Worm (Caenorhabditis elegans) whole organism, young adult: ENCODE results near the gene ssu-1.

Experiments used
- B0035.1 ChIP-seq: sonication (generic microtip); optimal IDR thresholded peaks from 2 replicates; lab custom pipeline; 2016; ENCODE audit warnings: missing genetic modification characterization, mild to moderate bottlenecking, missing compliant biosample characterization, missing genotype, missing genetic modification reagents
- B0336.3 ChIP-seq: fragments of 200-800 bp; sonication (Bioruptor generic); IDR thresholded peaks from 2 replicates; pipeline ENCODE4 v1.3.6; 2022; ENCODE audit warnings: missing genetic modification characterization, missing compliant biosample characterization
- C17E4.6 ChIP-seq: fragments of 200-800 bp; sonication (Bioruptor generic); IDR thresholded peaks from 2 replicates; pipeline ENCODE4 v1.3.6; 2022; ENCODE audit warnings: missing genetic modification reagents, missing genetic modification characterization, missing compliant biosample characterization
- D2030.7 ChIP-seq: fragments of 200-800 bp; sonication (Bioruptor generic); IDR thresholded peaks from 2 replicates; pipeline ENCODE4 v1.3.6; 2022; ENCODE audit warnings: missing genetic modification reagents, missing genetic modification characterization, missing compliant biosample characterization
- F37B4.10 ChIP-seq: fragments of 200-800 bp; sonication (Bioruptor generic); IDR thresholded peaks from 2 replicates; pipeline ENCODE4 v1.3.6; 2022; ENCODE audit warnings: missing genetic modification characterization, missing compliant biosample characterization
- F49E8.2 ChIP-seq: sonication (generic microtip); optimal IDR thresholded peaks from 3 replicates; lab custom pipeline; 2017; ENCODE audit warnings: missing genetic modification characterization, mild to moderate bottlenecking, missing compliant biosample characterization, antibody characterized with exemption, moderate library complexity; ENCODE audit not compliant: insufficient read depth
- F57C9.4 ChIP-seq: sonication (generic microtip); optimal IDR thresholded peaks from 2 replicates; lab custom pipeline; 2017; ENCODE audit warnings: mild to moderate bottlenecking, missing genetic modification characterization, missing compliant biosample characterization
- T07F8.4 ChIP-seq: sonication (generic microtip); optimal IDR thresholded peaks from 2 replicates; lab custom pipeline; 2016; ENCODE audit warnings: mild to moderate bottlenecking, missing genetic modification characterization, moderate library complexity, missing compliant biosample characterization
- Y56A3A.18 ChIP-seq: fragments of 200-800 bp; sonication (Bioruptor generic); IDR thresholded peaks from 2 replicates; pipeline ENCODE4 v1.3.6; 2022; ENCODE audit warnings: missing genetic modification reagents, missing genetic modification characterization, missing compliant biosample characterization
- Y95B8A.8 ChIP-seq: fragments of 200-800 bp; sonication (Bioruptor generic); IDR thresholded peaks from 2 replicates; pipeline ENCODE4 v1.3.6; 2022; ENCODE audit warnings: missing genetic modification reagents, missing genetic modification characterization, missing compliant biosample characterization
- akir-1 ChIP-seq: fragments of 200-800 bp; sonication (Bioruptor generic); optimal IDR thresholded peaks from 2 replicates; lab custom pipeline; 2018; ENCODE audit warnings: mild to moderate bottlenecking, missing genetic modification characterization, moderate library complexity, missing compliant biosample characterization
- atf-7 ChIP-seq: sonication (generic microtip); optimal IDR thresholded peaks from 2 replicates; lab custom pipeline; 2017; ENCODE audit warnings: mild to moderate bottlenecking, missing genetic modification characterization, missing compliant biosample characterization
- bed-2 ChIP-seq: fragments of 200-800 bp; sonication (Bioruptor generic); IDR thresholded peaks from 2 replicates; pipeline ENCODE4 v1.3.6; 2022; ENCODE audit warnings: missing genetic modification reagents, missing genetic modification characterization, missing compliant biosample characterization
- ccch-3 ChIP-seq: fragments of 200-800 bp; sonication (Bioruptor generic); optimal IDR thresholded peaks from 2 replicates; lab custom pipeline; 2018; ENCODE audit warnings: mild to moderate bottlenecking, missing genetic modification characterization, missing compliant biosample characterization
- dpff-1 ChIP-seq: sonication (generic microtip); optimal IDR thresholded peaks from 2 replicates; lab custom pipeline; 2017; ENCODE audit warnings: mild to moderate bottlenecking, missing genetic modification characterization, missing compliant biosample characterization
- efl-1 ChIP-seq: fragments of 150-350 bp; optimal IDR thresholded peaks from 2 replicates; lab custom pipeline; 2014; ENCODE audit warnings: missing biosample characterization, missing genetic modification reagents, missing genetic modification characterization
- egl-44 ChIP-seq: fragments of 200-800 bp; sonication (Bioruptor generic); IDR thresholded peaks from 2 replicates; pipeline ENCODE4 v1.3.6; 2022; ENCODE audit warnings: missing genetic modification reagents, missing genetic modification characterization, missing compliant biosample characterization
- egrh-3 ChIP-seq: fragments of 200-800 bp; sonication (Bioruptor generic); IDR thresholded peaks from 2 replicates; pipeline ENCODE4 v1.3.6; 2022; ENCODE audit warnings: missing genetic modification reagents, missing genetic modification characterization, missing compliant biosample characterization
- ekl-4 ChIP-seq: fragments of 200-800 bp; sonication (Bioruptor generic); IDR thresholded peaks from 2 replicates; pipeline ENCODE4 v1.3.6; 2022; ENCODE audit warnings: missing genetic modification reagents, missing genetic modification characterization, missing compliant biosample characterization
- fkh-3 ChIP-seq: sonication (generic microtip); optimal IDR thresholded peaks from 2 replicates; lab custom pipeline; 2016; ENCODE audit warnings: mild to moderate bottlenecking, missing genetic modification characterization, missing compliant biosample characterization
- lag-1 ChIP-seq: fragments of 200-800 bp; sonication (Bioruptor generic); IDR thresholded peaks from 2 replicates; pipeline ENCODE4 v1.3.6; 2022; ENCODE audit warnings: missing genetic modification reagents, missing genetic modification characterization, missing compliant biosample characterization
- lin-40 ChIP-seq: sonication (generic microtip); optimal IDR thresholded peaks from 2 replicates; lab custom pipeline; 2016; ENCODE audit warnings: missing genetic modification characterization, mild to moderate bottlenecking, missing compliant biosample characterization, missing genotype, missing genetic modification reagents
- lin-54 ChIP-seq: fragments of 200-800 bp; sonication (Bioruptor generic); optimal IDR thresholded peaks from 2 replicates; lab custom pipeline; 2018; ENCODE audit warnings: mild to moderate bottlenecking, missing genetic modification characterization, missing compliant biosample characterization
- lsl-1 ChIP-seq: fragments of 200-800 bp; sonication (Bioruptor generic); optimal IDR thresholded peaks from 2 replicates; lab custom pipeline; 2018; ENCODE audit warnings: mild to moderate bottlenecking, missing genetic modification characterization, moderate library complexity, missing compliant biosample characterization
- lsy-27 ChIP-seq: sonication (generic microtip); optimal IDR thresholded peaks from 2 replicates; lab custom pipeline; 2017; ENCODE audit warnings: missing genetic modification characterization, mild to moderate bottlenecking, missing compliant biosample characterization, antibody characterized with exemption, missing genotype, borderline replicate concordance; ENCODE audit not compliant: insufficient read depth
- madf-10 ChIP-seq: sonication (generic microtip); optimal IDR thresholded peaks from 2 replicates; lab custom pipeline; 2016; ENCODE audit warnings: mild to moderate bottlenecking, missing genetic modification characterization, missing compliant biosample characterization
- madf-6 ChIP-seq: fragments of 200-800 bp; sonication (Bioruptor generic); IDR thresholded peaks from 2 replicates; pipeline ENCODE4 v1.3.6; 2022; ENCODE audit warnings: missing genetic modification reagents, missing genetic modification characterization, missing compliant biosample characterization
- madf-8 ChIP-seq: fragments of 200-800 bp; sonication (Bioruptor generic); conservative IDR thresholded peaks from 2 replicates; pipeline ENCODE4 v1.3.6; 2022; ENCODE audit warnings: missing genetic modification reagents, missing genetic modification characterization, missing compliant biosample characterization
- nfya-2 ChIP-seq: fragments of 200-800 bp; sonication (Bioruptor generic); IDR thresholded peaks from 2 replicates; pipeline ENCODE4 v1.3.6; 2022; ENCODE audit warnings: missing genetic modification reagents, missing genetic modification characterization, missing compliant biosample characterization
- nhr-120 ChIP-seq: fragments of 200-800 bp; sonication (Bioruptor generic); IDR thresholded peaks from 2 replicates; pipeline ENCODE4 v1.3.6; 2022; ENCODE audit warnings: missing genetic modification characterization, missing compliant biosample characterization
- nhr-90 ChIP-seq: sonication (generic microtip); optimal IDR thresholded peaks from 2 replicates; lab custom pipeline; 2016; ENCODE audit warnings: missing genotype, mild to moderate bottlenecking, missing genetic modification characterization, missing compliant biosample characterization
- repo-1 ChIP-seq: sonication (generic microtip); optimal IDR thresholded peaks from 2 replicates; lab custom pipeline; 2017; ENCODE audit warnings: mild to moderate bottlenecking, missing genetic modification characterization, missing compliant biosample characterization
- snpc-1.3 ChIP-seq: sonication (generic microtip); optimal IDR thresholded peaks from 2 replicates; lab custom pipeline; 2017; ENCODE audit warnings: missing genetic modification characterization, mild to moderate bottlenecking, missing compliant biosample characterization, antibody characterized with exemption, moderate library complexity, missing genotype, missing genetic modification reagents; ENCODE audit not compliant: insufficient read depth
- snpc-3.4 ChIP-seq: sonication (generic microtip); optimal IDR thresholded peaks from 2 replicates; lab custom pipeline; 2017; ENCODE audit warnings: missing genetic modification characterization, mild to moderate bottlenecking, missing compliant biosample characterization, antibody characterized with exemption, moderate library complexity, missing genotype, missing genetic modification reagents
- unc-62 ChIP-seq: fragments of 150-350 bp; optimal IDR thresholded peaks from 2 replicates; lab custom pipeline; 2014; ENCODE audit warnings: missing biosample characterization, missing genetic modification reagents, missing genetic modification characterization
- zfh-2 ChIP-seq: fragments of 200-800 bp; sonication (Bioruptor generic); conservative IDR thresholded peaks from 2 replicates; pipeline ENCODE4 v1.3.6; 2022; ENCODE audit warnings: missing genetic modification reagents, missing genetic modification characterization, missing compliant biosample characterization
- ztf-18 ChIP-seq: sonication (generic microtip); optimal IDR thresholded peaks from 2 replicates; lab custom pipeline; 2016; ENCODE audit warnings: missing genotype, mild to moderate bottlenecking, missing genetic modification characterization, missing compliant biosample characterization
- ztf-22 ChIP-seq: fragments of 200-800 bp; sonication (Bioruptor generic); optimal IDR thresholded peaks from 2 replicates; lab custom pipeline; 2018; ENCODE audit warnings: mild to moderate bottlenecking, missing genetic modification characterization, moderate library complexity, missing compliant biosample characterization
- ztf-25 ChIP-seq: fragments of 200-800 bp; sonication (Bioruptor generic); IDR thresholded peaks from 2 replicates; pipeline ENCODE4 v1.3.6; 2022; ENCODE audit warnings: missing genetic modification reagents, missing genetic modification characterization, missing compliant biosample characterization
- ztf-26 ChIP-seq: sonication (generic microtip); optimal IDR thresholded peaks from 2 replicates; lab custom pipeline; 2017; ENCODE audit warnings: missing genetic modification characterization, missing compliant biosample characterization

ssu-1 gene

ce11 chrV:20138407-20139044 lies 5.5 kb upstream of the ssu-1 start, which contains the start of gene Y113G7A.14:
Gene Y113G7A.14, minus strand, starts transcription at chrV:20138457.
- TF ChIP-seq ztf-25 (GFP tag; lab: Robert Waterston, UW) = 0 out of 2 replicates have a peak, but pooled peaks have one; percentile 48
- TF ChIP-seq egrh-3 (GFP tag; lab: Robert Waterston, UW) = peak; percentile 67; the same call in 1 of the 2 replicates
- TF ChIP-seq ztf-26 = no peak

ce11 chrV:20135247-20135646 lies 2.2 kb upstream of the ssu-1 start, which contains the start of gene Y113G7A.22:
Gene Y113G7A.22, minus strand, starts transcription at chrV:20135347.
- TF ChIP-seq atf-7 (tag; lab: Kevin White, UChicago) (no peak), nfya-2 (no peak), madf-10 (no peak), unc-62 (GFP tag; lab: Kevin White, UChicago) (no peak), ccch-3 (GFP tag; lab: Kevin White, UChicago) (no peak), Y95B8A.8 (GFP tag; lab: Robert Waterston, UW) (no peak), D2030.7 (no peak), F57C9.4 (tag; lab: Kevin White, UChicago) (no peak), lag-1 (GFP tag; lab: Robert Waterston, UW) (no peak), T07F8.4 (no peak)

ce11 chrV:20134797-20135196 lies 1.7 kb upstream of the ssu-1 start:
- TF ChIP-seq egrh-3 (GFP tag; lab: Robert Waterston, UW) = peak; percentile 35; the same call in 1 of the 2 replicates
- TF ChIP-seq C17E4.6 (GFP tag; lab: Robert Waterston, UW) = no peak
- TF ChIP-seq zfh-2 (GFP tag; lab: Robert Waterston, UW) = peak; percentile 60; the same call in 1 of the 2 replicates

- TF ChIP-seq nhr-120 = 0 out of 2 replicates have a peak, but pooled peaks have one; percentile 31
- TF ChIP-seq lin-40 = no peak
- TF ChIP-seq dpff-1 (tag; lab: Kevin White, UChicago) = no peak
- TF ChIP-seq efl-1 (GFP tag; lab: Kevin White, UChicago) = no peak
- TF ChIP-seq B0035.1 (tag; lab: Kevin White, UChicago) = no peak
- no peak for TF ChIP-seq snpc-1.3 (tag; lab: Kevin White, UChicago)
- TF ChIP-seq nhr-90 (tag; lab: Kevin White, UChicago) = no peak
- no peak for TF ChIP-seq madf-8 (GFP tag; lab: Robert Waterston, UW)
- peak; percentile 88 for TF ChIP-seq zfh-2 (GFP tag; lab: Robert Waterston, UW)
- no peak for TF ChIP-seq madf-10
- no peak for TF ChIP-seq repo-1 (tag; lab: Kevin White, UChicago)
- TF ChIP-seq F37B4.10 (GFP tag; lab: Robert Waterston, UW) = no peak
- TF ChIP-seq ekl-4 (GFP tag; lab: Robert Waterston, UW) = no peak
- no peak for TF ChIP-seq lsl-1 (GFP tag; lab: Kevin White, UChicago)
- no peak for TF ChIP-seq ztf-18
- no peak for TF ChIP-seq B0336.3 (GFP tag; lab: Robert Waterston, UW)
- TF ChIP-seq Y56A3A.18 = no peak
- TF ChIP-seq egrh-3 (GFP tag; lab: Robert Waterston, UW) = peak; percentile 68; the same call in 1 of the 2 replicates
- no peak for TF ChIP-seq egl-44 (GFP tag; lab: Robert Waterston, UW)
- TF ChIP-seq, all 124 proteins: peak for 3
Measured at ce11 chrV:20127543-20127942, 5.5 kb downstream of the ssu-1 start.

- TF ChIP-seq lin-40 = no peak
- TF ChIP-seq F49E8.2 (tag; lab: Kevin White, UChicago) = no peak
- no peak for TF ChIP-seq ztf-22
- TF ChIP-seq bed-2 (GFP tag; lab: Robert Waterston, UW) = no peak
- TF ChIP-seq zfh-2 (GFP tag; lab: Robert Waterston, UW) = peak; percentile 83
- TF ChIP-seq egl-44 (GFP tag; lab: Robert Waterston, UW) = no peak
- peak; percentile 68; the same call in 1 of the 2 replicates for TF ChIP-seq egrh-3 (GFP tag; lab: Robert Waterston, UW)
- no peak for TF ChIP-seq lsy-27 (tag; lab: Kevin White, UChicago)
- no peak for TF ChIP-seq ccch-3 (GFP tag; lab: Kevin White, UChicago)
- TF ChIP-seq snpc-3.4 (tag; lab: Kevin White, UChicago) = no peak
- no peak for TF ChIP-seq ztf-26
- TF ChIP-seq D2030.7 = 0 out of 2 replicates have a peak, but pooled peaks have one; percentile 12
- TF ChIP-seq lin-54 = no peak
- TF ChIP-seq madf-6 (GFP tag; lab: Robert Waterston, UW) = no peak
- no peak for TF ChIP-seq akir-1 (GFP tag; lab: Kevin White, UChicago)
- TF ChIP-seq fkh-3 (tag; lab: Kevin White, UChicago) = no peak
Measured at ce11 chrV:20126637-20127036, 6.4 kb downstream of the ssu-1 start.
